Worm (Caenorhabditis elegans): ENCODE measurements around the gene decr-1.2.

DNA sequence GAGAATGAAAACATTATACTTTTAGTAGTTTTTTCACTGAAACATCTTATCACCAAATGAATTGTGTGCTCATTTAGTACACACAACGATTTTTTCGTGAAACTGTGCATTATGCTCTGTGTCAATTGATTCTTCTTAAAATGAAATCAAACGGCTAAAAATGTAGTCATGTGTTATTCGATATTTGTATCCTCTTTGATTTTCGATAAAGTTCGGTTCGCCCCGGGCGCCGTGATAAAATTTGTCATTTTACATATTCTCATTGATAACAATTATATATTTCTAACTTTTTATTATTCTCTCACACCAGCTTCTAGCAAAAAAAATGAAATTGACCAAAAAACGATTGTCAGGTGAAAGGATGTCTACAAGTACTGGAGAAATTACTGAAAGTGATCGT, 30.7 kb upstream of the decr-1.2 start, which contains the start of gene ctg-2:
- TF ChIP-seq nhr-25 (tag; optimal IDR thresholded peaks at IDR 0.05) (no peak), ceh-82 (tag; optimal IDR thresholded peaks at IDR 0.05) (no peak), elt-1 (tag; optimal IDR thresholded peaks at IDR 0.05) (no peak), egl-27 (tag; optimal IDR thresholded peaks at IDR 0.05) (no peak), aly-2 (tag; optimal IDR thresholded peaks at IDR 0.05) (no peak)

Data from whole organism, L3 larva.